Fruit fly (Drosophila melanogaster) whole organism, embryonic: Measurements from ENCODE around the gene CG17177.

Experiments used
- CG10979 ChIP-seq: fragments of 200-800 bp; sonication (Bioruptor generic); optimal IDR thresholded peaks from 2 replicates; lab custom pipeline; 2018; ENCODE audit warnings: missing biosample characterization, mild to moderate bottlenecking, missing genetic modification characterization, moderate library complexity
- CG12219 ChIP-seq: fragments of 200-800 bp; sonication (Bioruptor generic); optimal IDR thresholded peaks from 3 replicates; lab custom pipeline; 2018; ENCODE audit warnings: missing biosample characterization, mild to moderate bottlenecking, missing genetic modification characterization
- CG12942 ChIP-seq: fragments of 200-800 bp; sonication (Bioruptor generic); optimal IDR thresholded peaks from 3 replicates; lab custom pipeline; 2016; ENCODE audit warnings: missing biosample characterization, missing genetic modification characterization
- CG1602 ChIP-seq: fragments of 200-800 bp; sonication (Bioruptor generic); optimal IDR thresholded peaks from 3 replicates; lab custom pipeline; 2016; ENCODE audit warnings: missing biosample characterization, missing genetic modification characterization
- CG1603 ChIP-seq: fragments of 200-800 bp; sonication (Bioruptor generic); optimal IDR thresholded peaks from 2 replicates; lab custom pipeline; 2019; ENCODE audit warnings: missing biosample characterization, mild to moderate bottlenecking, missing genetic modification characterization, moderate library complexity
- CG17385 ChIP-seq: fragments of 200-800 bp; sonication (Bioruptor generic); optimal IDR thresholded peaks from 3 replicates; lab custom pipeline; 2018; ENCODE audit warnings: missing biosample characterization, mild to moderate bottlenecking, missing genetic modification characterization
- CG17612 ChIP-seq: fragments of 200-800 bp; sonication (Bioruptor generic); IDR thresholded peaks from 2 replicates; pipeline ENCODE4 v1.3.6; 2022; ENCODE audit warnings: missing biosample characterization, missing genetic modification characterization
- CG17829 ChIP-seq: fragments of 200-800 bp; optimal IDR thresholded peaks from 2 replicates; lab custom pipeline; 2019; ENCODE audit warnings: missing biosample characterization, mild to moderate bottlenecking, missing genetic modification characterization, moderate library complexity
- CG18011 ChIP-seq: fragments of 200-800 bp; sonication (Bioruptor generic); optimal IDR thresholded peaks from 2 replicates; lab custom pipeline; 2017; ENCODE audit warnings: missing biosample characterization, missing genetic modification characterization, mild to moderate bottlenecking, moderate library complexity, missing genotype
- CG18764 ChIP-seq: fragments of 200-800 bp; sonication (Bioruptor generic); optimal IDR thresholded peaks from 3 replicates; lab custom pipeline; 2016; ENCODE audit warnings: missing biosample characterization, missing genetic modification characterization
- CG2875 ChIP-seq: fragments of 200-800 bp; sonication (Bioruptor generic); optimal IDR thresholded peaks from 2 replicates; lab custom pipeline; 2017; ENCODE audit warnings: missing biosample characterization, mild to moderate bottlenecking, missing genetic modification characterization, missing genetic modification reagents
- CG3065 ChIP-seq: fragments of 200-800 bp; sonication (Bioruptor generic); optimal IDR thresholded peaks from 2 replicates; lab custom pipeline; 2016; ENCODE audit warnings: missing biosample characterization, missing genetic modification characterization
- CG3726 ChIP-seq: fragments of 200-800 bp; sonication (Bioruptor generic); IDR thresholded peaks from 3 replicates; pipeline ENCODE4, ENCODE4 v1.3.6; 2022; ENCODE audit warnings: missing biosample characterization, missing genetic modification characterization
- CG6254 ChIP-seq: fragments of 200-800 bp; sonication (Bioruptor generic); optimal IDR thresholded peaks from 3 replicates; lab custom pipeline; 2017; ENCODE audit warnings: mild to moderate bottlenecking, missing biosample characterization, missing genetic modification reagents, missing genetic modification characterization
- CG6654 ChIP-seq: fragments of 200-800 bp; sonication (Bioruptor generic); optimal IDR thresholded peaks from 2 replicates; lab custom pipeline; 2017; ENCODE audit warnings: missing biosample characterization, mild to moderate bottlenecking, missing genetic modification characterization
- CG6813 ChIP-seq: fragments of 200-800 bp; sonication (Bioruptor generic); optimal IDR thresholded peaks from 2 replicates; lab custom pipeline; 2017; ENCODE audit warnings: missing biosample characterization, missing genetic modification characterization, mild to moderate bottlenecking, moderate library complexity, missing genetic modification reagents
- CG6854 ChIP-seq: fragments of 200-800 bp; sonication (Bioruptor generic); optimal IDR thresholded peaks from 3 replicates; lab custom pipeline; 2017; ENCODE audit warnings: missing biosample characterization, mild to moderate bottlenecking, missing genetic modification characterization
- CG7357 ChIP-seq: fragments of 200-800 bp; sonication (Bioruptor generic); IDR thresholded peaks from 3 replicates; pipeline ENCODE4 v1.3.6; 2022; ENCODE audit warnings: missing biosample characterization, missing genetic modification characterization
- CG7556 ChIP-seq: fragments of 200-800 bp; sonication (Bioruptor generic); optimal IDR thresholded peaks from 2 replicates; lab custom pipeline; 2017; ENCODE audit warnings: missing biosample characterization, mild to moderate bottlenecking, missing genetic modification characterization
- Chrac-16 ChIP-seq: fragments of 200-800 bp; sonication (Bioruptor generic); optimal IDR thresholded peaks from 3 replicates; lab custom pipeline; 2016; ENCODE audit warnings: missing biosample characterization, missing genetic modification characterization
- Deaf1 ChIP-seq: fragments of 200-800 bp; optimal IDR thresholded peaks from 3 replicates; lab custom pipeline; 2019; ENCODE audit warnings: missing biosample characterization, mild to moderate bottlenecking, missing genetic modification characterization, moderate library complexity
- Doc3 ChIP-seq: fragments of 200-800 bp; sonication (Bioruptor generic); IDR thresholded peaks from 3 replicates; pipeline ENCODE4 v1.3.6; 2022; ENCODE audit warnings: missing biosample characterization, missing genetic modification characterization; ENCODE audit not compliant: partially characterized antibody
- HLH4C ChIP-seq: fragments of 200-800 bp; sonication (Bioruptor generic); IDR thresholded peaks from 3 replicates; pipeline ENCODE4 v1.3.6; 2022; ENCODE audit warnings: missing biosample characterization, missing genetic modification characterization; ENCODE audit not compliant: partially characterized antibody
- MESR4 ChIP-seq: fragments of 200-800 bp; sonication (Bioruptor generic); optimal IDR thresholded peaks from 2 replicates; lab custom pipeline; 2018; ENCODE audit warnings: missing biosample characterization, mild to moderate bottlenecking, missing genetic modification characterization, moderate library complexity
- Mad ChIP-seq: fragments of 200-800 bp; sonication (Bioruptor generic); optimal IDR thresholded peaks from 2 replicates; lab custom pipeline; 2016; ENCODE audit warnings: missing biosample characterization, missing genetic modification characterization
- Med ChIP-seq: fragments of 200-800 bp; sonication (Bioruptor generic); peaks from one replicate; lab custom pipeline; 2016; ENCODE audit warnings: missing biosample characterization, missing genetic modification characterization, mild to moderate bottlenecking, inconsistent platforms, moderate library complexity
- Mes4 ChIP-seq: fragments of 200-800 bp; sonication (Bioruptor generic); optimal IDR thresholded peaks from 2 replicates; lab custom pipeline; 2016; ENCODE audit warnings: missing biosample characterization, missing genetic modification characterization
- Mrtf ChIP-seq: fragments of 200-800 bp; sonication (Bioruptor generic); IDR thresholded peaks from 3 replicates; pipeline ENCODE4 v1.3.6; 2022; ENCODE audit warnings: missing biosample characterization, missing genetic modification characterization
- Poxn ChIP-seq: fragments of 200-800 bp; sonication (Bioruptor generic); IDR thresholded peaks from 2 replicates; pipeline ENCODE4 v1.3.6; 2022; ENCODE audit warnings: missing biosample characterization, missing genetic modification characterization
- Rx ChIP-seq: fragments of 200-800 bp; sonication (Bioruptor generic); IDR thresholded peaks from 2 replicates; pipeline ENCODE4 v1.3.6; 2022; ENCODE audit warnings: missing biosample characterization, missing genetic modification characterization
- Sox100B ChIP-seq: fragments of 200-800 bp; sonication (Bioruptor generic); optimal IDR thresholded peaks from 3 replicates; lab custom pipeline; 2018; ENCODE audit warnings: missing biosample characterization, mild to moderate bottlenecking, missing genetic modification characterization
- Trl ChIP-seq, 3 experiments: fragments of >200 bp in 2 of 3; fragments of 200-800 bp in 1 of 3; sonication (Bioruptor generic) in 1 of 3; optimal IDR thresholded peaks; 2 replicates in 1 of 3; 3 replicates in 2 of 3; lab custom pipeline; 2016 to 2017; ENCODE audit warnings: missing biosample characterization in 1 of 3, missing genetic modification characterization in 1 of 3
- ab ChIP-seq: fragments of 200-800 bp; sonication (Bioruptor generic); optimal IDR thresholded peaks from 2 replicates; lab custom pipeline; 2016; ENCODE audit warnings: missing biosample characterization, missing genetic modification characterization
- btn ChIP-seq: fragments of 200-800 bp; sonication (Bioruptor generic); optimal IDR thresholded peaks from 2 replicates; lab custom pipeline; 2016; ENCODE audit warnings: missing biosample characterization, missing genetic modification characterization
- dm ChIP-seq: fragments of 200-800 bp; sonication (Bioruptor generic); optimal IDR thresholded peaks from 3 replicates; lab custom pipeline; 2016; ENCODE audit warnings: missing biosample characterization, missing genetic modification characterization
- exex ChIP-seq: fragments of 200-800 bp; sonication (Bioruptor generic); optimal IDR thresholded peaks from 4 replicates; lab custom pipeline; 2018; ENCODE audit warnings: missing biosample characterization, mild to moderate bottlenecking, missing genetic modification characterization, moderate library complexity
- fd64A ChIP-seq: fragments of 200-800 bp; sonication (Bioruptor generic); optimal IDR thresholded peaks from 3 replicates; lab custom pipeline; 2018; ENCODE audit warnings: missing biosample characterization, mild to moderate bottlenecking, missing genetic modification characterization
- ftz-f1 ChIP-seq: fragments of 200-800 bp; sonication (Bioruptor generic); optimal IDR thresholded peaks from 2 replicates; lab custom pipeline; 2016; ENCODE audit warnings: missing biosample characterization, missing genetic modification characterization
- gsb-n ChIP-seq: fragments of 200-800 bp; sonication (Bioruptor generic); optimal IDR thresholded peaks from 3 replicates; lab custom pipeline; 2018; ENCODE audit warnings: missing biosample characterization, mild to moderate bottlenecking, missing genetic modification characterization
- h ChIP-seq: fragments of >200 bp; optimal IDR thresholded peaks from 2 replicates; lab custom pipeline; 2017
- insv ChIP-seq, 2 experiments: fragments of 200-800 bp; sonication (Bioruptor generic); optimal IDR thresholded peaks; 3 replicates each; lab custom pipeline; 2016 to 2018; ENCODE audit warnings: missing biosample characterization in 2 of 2, missing genetic modification characterization in 2 of 2
- inv ChIP-seq: fragments of 200-800 bp; sonication (Bioruptor generic); IDR thresholded peaks from 2 replicates; pipeline ENCODE4 v1.3.6; 2022; ENCODE audit warnings: missing biosample characterization, missing genetic modification characterization; ENCODE audit not compliant: partially characterized antibody
- maf-S ChIP-seq: fragments of 200-800 bp; sonication (Bioruptor generic); optimal IDR thresholded peaks from 2 replicates; lab custom pipeline; 2016; ENCODE audit warnings: missing biosample characterization, missing genetic modification characterization
- nerfin-2 ChIP-seq: fragments of 200-800 bp; sonication (Bioruptor generic); IDR thresholded peaks from 2 replicates; pipeline ENCODE4 v1.3.6; 2022; ENCODE audit warnings: missing biosample characterization, missing genetic modification characterization; ENCODE audit not compliant: partially characterized antibody
- nom ChIP-seq: fragments of 200-800 bp; sonication (Bioruptor generic); optimal IDR thresholded peaks from 2 replicates; lab custom pipeline; 2017; ENCODE audit warnings: missing biosample characterization, missing genetic modification characterization, mild to moderate bottlenecking, moderate library complexity, missing genetic modification reagents
- otp ChIP-seq: fragments of 200-800 bp; sonication (Bioruptor generic); IDR thresholded peaks from 3 replicates; pipeline ENCODE4, ENCODE4 v1.3.6; 2022; ENCODE audit warnings: missing biosample characterization, missing genetic modification characterization
- peb ChIP-seq: fragments of 200-800 bp; sonication (Bioruptor generic); IDR thresholded peaks from 2 replicates; pipeline ENCODE4 v1.3.6; 2022; ENCODE audit warnings: missing biosample characterization, missing genetic modification characterization
- shn ChIP-seq: fragments of 200-800 bp; sonication (Bioruptor generic); optimal IDR thresholded peaks from 3 replicates; lab custom pipeline; 2016; ENCODE audit warnings: missing biosample characterization, missing genetic modification characterization
- sima ChIP-seq: fragments of 200-800 bp; sonication (Bioruptor generic); optimal IDR thresholded peaks from 2 replicates; lab custom pipeline; 2016; ENCODE audit warnings: missing biosample characterization, missing genetic modification characterization
- ttk ChIP-seq: fragments of 200-800 bp; sonication (Bioruptor generic); IDR thresholded peaks from 2 replicates; pipeline ENCODE4 v2.1.2; 2022; ENCODE audit warnings: missing biosample characterization, missing genetic modification characterization

CG17177 gene

dm6 chr3L:14678097-14678679 is 23.3 kb downstream of the CG17177 start, which contains the start of gene CG4914 (continued):
- TF ChIP-seq CG6254 (GFP tag; lab: Kevin White, UChicago) (peak; percentile 74), CG6813 (GFP tag; lab: Kevin White, UChicago) (peak; percentile 56), CG3065 (GFP tag; lab: Kevin White, UChicago) (peak; percentile 44), HLH4C (GFP tag; lab: Robert Waterston, UW) (no peak), Med (GFP tag; lab: Kevin White, UChicago) (peak; percentile 13), Trl (optimal IDR thresholded peaks at IDR 0.05; lab: Kevin White, UChicago) (no peak), Trl (GFP tag; optimal IDR thresholded peaks at IDR 0.05; lab: Kevin White, UChicago) (no peak), fd64A (GFP tag; lab: Kevin White, UChicago) (no peak), CG1603 (tag; lab: Kevin White, UChicago) (peak; percentile 12), nom (GFP tag; lab: Kevin White, UChicago) (no peak), h (lab: Kevin White, UChicago) (no peak), ftz-f1 (no peak), CG12219 (GFP tag; lab: Kevin White, UChicago) (peak; percentile 41), Rx (GFP tag; lab: Robert Waterston, UW) (0 out of 2 replicates have a peak, but pooled peaks have one; percentile 33), btn (GFP tag; lab: Kevin White, UChicago) (no peak), ttk (GFP tag; lab: Robert Waterston, UW) (peak; percentile 53), CG18011 (GFP tag; lab: Kevin White, UChicago) (peak; percentile 13), Doc3 (no peak), nerfin-2 (no peak), CG12942 (GFP tag; lab: Kevin White, UChicago) (peak; percentile 59), shn (GFP tag; lab: Kevin White, UChicago) (no peak), CG18764 (GFP tag; lab: Kevin White, UChicago) (peak; percentile 37), MESR4 (GFP tag; lab: Kevin White, UChicago) (no peak), sima (no peak), inv (GFP tag; lab: Robert Waterston, UW) (no peak), Chrac-16 (peak; percentile 72), CG17612 (GFP tag; lab: Robert Waterston, UW) (no peak), CG6854 (no peak), CG7357 (GFP tag; lab: Robert Waterston, UW) (peak; percentile 44; the same call in 2 of the 3 replicates), Sox100B (GFP tag; lab: Kevin White, UChicago) (peak; percentile 81), CG17385 (GFP tag; lab: Kevin White, UChicago) (peak; percentile 60), otp (GFP tag; lab: Robert Waterston, UW) (0 out of 3 replicates have a peak, but pooled peaks have one; percentile 46), dm (GFP tag; lab: Kevin White, UChicago) (no peak), Poxn (no peak), Deaf1 (tag; lab: Kevin White, UChicago) (peak; percentile 55), ab (no peak), maf-S (GFP tag; lab: Kevin White, UChicago) (no peak), CG2875 (GFP tag; lab: Kevin White, UChicago) (peak; percentile 74), CG3726 (GFP tag; lab: Robert Waterston, UW) (0 out of 3 replicates have a peak, but pooled peaks have one; percentile 45), CG17829 (tag; lab: Kevin White, UChicago) (peak; percentile 93), Mad (peak; percentile 17), insv (GFP tag; optimal IDR thresholded peaks at IDR 0.05; lab: Kevin White, UChicago) (no peak), exex (tag; lab: Kevin White, UChicago) (no peak), Mes4 (GFP tag; lab: Kevin White, UChicago) (no peak), CG10979 (tag; lab: Kevin White, UChicago) (peak; percentile 95), CG7556 (GFP tag; lab: Kevin White, UChicago) (peak; percentile 88), gsb-n (peak; percentile 87), CG6654 (peak; percentile 54), CG1602 (GFP tag; lab: Kevin White, UChicago) (peak; percentile 79), peb (GFP tag; lab: Robert Waterston, UW) (peak; percentile 41; the same call in 1 of the 2 replicates), Mrtf (GFP tag; lab: Robert Waterston, UW) (no peak)
